Worm (Caenorhabditis elegans) whole organism, young adult: Measurements from ENCODE around the gene ceh-10.

Source experiments
- C17E4.6 ChIP-seq: fragments of 200-800 bp; sonication (Bioruptor generic); IDR thresholded peaks from 2 replicates; pipeline ENCODE4 v1.3.6; 2022; ENCODE audit warnings: missing genetic modification reagents, missing genetic modification characterization, missing compliant biosample characterization
- F37B4.10 ChIP-seq: fragments of 200-800 bp; sonication (Bioruptor generic); IDR thresholded peaks from 2 replicates; pipeline ENCODE4 v1.3.6; 2022; ENCODE audit warnings: missing genetic modification characterization, missing compliant biosample characterization
- F52B5.7 ChIP-seq: sonication (generic microtip); optimal IDR thresholded peaks from 2 replicates; lab custom pipeline; 2016; ENCODE audit warnings: mild to moderate bottlenecking, missing genetic modification characterization, missing compliant biosample characterization
- F57A8.1 ChIP-seq: fragments of 200-800 bp; sonication (Bioruptor generic); optimal IDR thresholded peaks from 2 replicates; lab custom pipeline; 2018; ENCODE audit warnings: mild to moderate bottlenecking, missing genetic modification characterization, moderate library complexity, missing compliant biosample characterization
- K11D2.4 ChIP-seq: fragments of 200-800 bp; sonication (Bioruptor generic); IDR thresholded peaks from 2 replicates; pipeline ENCODE4 v1.3.6; 2022; ENCODE audit warnings: missing genetic modification reagents, missing genetic modification characterization, missing compliant biosample characterization
- T07F8.4 ChIP-seq: sonication (generic microtip); optimal IDR thresholded peaks from 2 replicates; lab custom pipeline; 2016; ENCODE audit warnings: mild to moderate bottlenecking, missing genetic modification characterization, moderate library complexity, missing compliant biosample characterization
- Y53F4B.3 ChIP-seq: fragments of 200-800 bp; sonication (Bioruptor generic); IDR thresholded peaks from 2 replicates; pipeline ENCODE4 v1.3.6; 2022; ENCODE audit warnings: missing genetic modification reagents, missing genetic modification characterization, missing compliant biosample characterization
- Y56A3A.18 ChIP-seq: fragments of 200-800 bp; sonication (Bioruptor generic); IDR thresholded peaks from 2 replicates; pipeline ENCODE4 v1.3.6; 2022; ENCODE audit warnings: missing genetic modification reagents, missing genetic modification characterization, missing compliant biosample characterization
- aptf-3 ChIP-seq: fragments of 200-800 bp; sonication (Bioruptor generic); IDR thresholded peaks from 2 replicates; pipeline ENCODE4 v1.3.6; 2022; ENCODE audit warnings: missing genetic modification characterization, missing compliant biosample characterization
- athp-1 ChIP-seq: sonication (generic microtip); optimal IDR thresholded peaks from 2 replicates; lab custom pipeline; 2017; ENCODE audit warnings: mild to moderate bottlenecking, missing genetic modification characterization, missing compliant biosample characterization
- attf-5 ChIP-seq: fragments of 200-800 bp; sonication (Bioruptor generic); optimal IDR thresholded peaks from 2 replicates; lab custom pipeline; 2018; ENCODE audit warnings: mild to moderate bottlenecking, missing genetic modification characterization, missing compliant biosample characterization
- attf-6 ChIP-seq: fragments of 200-800 bp; sonication (Bioruptor generic); IDR thresholded peaks from 2 replicates; pipeline ENCODE4 v1.3.6; 2022; ENCODE audit warnings: missing genetic modification reagents, missing genetic modification characterization, missing compliant biosample characterization
- bed-1 ChIP-seq: fragments of 200-800 bp; sonication (Bioruptor generic); IDR thresholded peaks from 2 replicates; pipeline ENCODE4 v1.3.6; 2022; ENCODE audit warnings: missing genetic modification reagents, missing genetic modification characterization, missing compliant biosample characterization
- ceh-40 ChIP-seq: fragments of 200-800 bp; sonication (Bioruptor generic); IDR thresholded peaks from 2 replicates; pipeline ENCODE4 v1.3.6; 2022; ENCODE audit warnings: missing genetic modification characterization, missing compliant biosample characterization
- ceh-58 ChIP-seq: fragments of 200-800 bp; sonication (Bioruptor generic); IDR thresholded peaks from 2 replicates; pipeline ENCODE4 v1.3.6; 2022; ENCODE audit warnings: missing genetic modification characterization, missing compliant biosample characterization
- ceh-91 ChIP-seq: fragments of 200-800 bp; sonication (Bioruptor generic); IDR thresholded peaks from 2 replicates; pipeline ENCODE4 v1.3.6; 2022; ENCODE audit warnings: missing genetic modification reagents, missing genetic modification characterization, missing compliant biosample characterization
- egrh-3 ChIP-seq: fragments of 200-800 bp; sonication (Bioruptor generic); IDR thresholded peaks from 2 replicates; pipeline ENCODE4 v1.3.6; 2022; ENCODE audit warnings: missing genetic modification reagents, missing genetic modification characterization, missing compliant biosample characterization
- gei-17 ChIP-seq: fragments of 200-800 bp; sonication (Bioruptor generic); optimal IDR thresholded peaks from 2 replicates; lab custom pipeline; 2018; ENCODE audit warnings: mild to moderate bottlenecking, missing genetic modification characterization, missing compliant biosample characterization
- him-1 ChIP-seq: sonication (generic microtip); optimal IDR thresholded peaks from 2 replicates; lab custom pipeline; 2016; ENCODE audit warnings: missing genotype, missing genetic modification reagents, missing genetic modification characterization, missing compliant biosample characterization
- lag-1 ChIP-seq: fragments of 200-800 bp; sonication (Bioruptor generic); IDR thresholded peaks from 2 replicates; pipeline ENCODE4 v1.3.6; 2022; ENCODE audit warnings: missing genetic modification reagents, missing genetic modification characterization, missing compliant biosample characterization
- let-526 ChIP-seq: fragments of 200-800 bp; sonication (Bioruptor generic); IDR thresholded peaks from 2 replicates; pipeline ENCODE4 v1.3.6; 2022; ENCODE audit warnings: missing genetic modification reagents, missing genetic modification characterization, missing compliant biosample characterization
- let-607 ChIP-seq, 2 experiments: fragments of 200-800 bp in 1 of 2; sonication (Bioruptor generic) in 1 of 2; sonication (generic microtip) in 1 of 2; optimal IDR thresholded peaks; 2 replicates each; lab custom pipeline; 2016 to 2018; ENCODE audit warnings: mild to moderate bottlenecking in 2 of 2, missing compliant biosample characterization in 2 of 2, missing genetic modification characterization in 2 of 2, moderate library complexity in 2 of 2, missing genotype in 1 of 2
- lin-35 ChIP-seq, 3 experiments: fragments of 150-350 bp in 2 of 3; sonication (generic microtip) in 1 of 3; optimal IDR thresholded peaks; 2 replicates each; lab custom pipeline; 2014 to 2018; ENCODE audit warnings: missing biosample characterization in 3 of 3, missing genetic modification characterization in 3 of 3, missing genetic modification reagents in 3 of 3
- lir-1 ChIP-seq: fragments of 200-800 bp; sonication (Bioruptor generic); conservative IDR thresholded peaks from 2 replicates; pipeline ENCODE4 v1.3.6; 2022; ENCODE audit warnings: missing genetic modification reagents, missing genetic modification characterization, missing compliant biosample characterization
- madf-3 ChIP-seq: fragments of 200-800 bp; sonication (Bioruptor generic); IDR thresholded peaks from 2 replicates; pipeline ENCODE4 v1.3.6; 2022; ENCODE audit warnings: missing genetic modification reagents, missing genetic modification characterization, missing compliant biosample characterization
- madf-6 ChIP-seq: fragments of 200-800 bp; sonication (Bioruptor generic); IDR thresholded peaks from 2 replicates; pipeline ENCODE4 v1.3.6; 2022; ENCODE audit warnings: missing genetic modification reagents, missing genetic modification characterization, missing compliant biosample characterization
- mxl-1 ChIP-seq: sonication (generic microtip); optimal IDR thresholded peaks from 2 replicates; lab custom pipeline; 2016; ENCODE audit warnings: missing genetic modification characterization, missing compliant biosample characterization
- nhr-27 ChIP-seq: fragments of 200-800 bp; sonication (Bioruptor generic); optimal IDR thresholded peaks from 2 replicates; lab custom pipeline; 2018; ENCODE audit warnings: mild to moderate bottlenecking, missing genetic modification characterization, moderate library complexity, missing compliant biosample characterization
- nhr-80 ChIP-seq: sonication (generic microtip); optimal IDR thresholded peaks from 2 replicates; lab custom pipeline; 2016; ENCODE audit warnings: missing genetic modification characterization, missing compliant biosample characterization
- nhr-90 ChIP-seq: sonication (generic microtip); optimal IDR thresholded peaks from 2 replicates; lab custom pipeline; 2016; ENCODE audit warnings: missing genotype, mild to moderate bottlenecking, missing genetic modification characterization, missing compliant biosample characterization
- pha-4 ChIP-seq: fragments of 150-350 bp; sonication (generic microtip); optimal IDR thresholded peaks from 2 replicates; lab custom pipeline; 2014; ENCODE audit warnings: missing biosample characterization, missing genetic modification reagents, missing genetic modification characterization
- rpc-1 ChIP-seq, 2 experiments: fragments of 150-350 bp in 1 of 2; sonication (generic microtip) in 1 of 2; optimal IDR thresholded peaks; 2 replicates each; lab custom pipeline; 2014 to 2018; ENCODE audit warnings: missing biosample characterization in 1 of 2, missing genetic modification characterization in 1 of 2, missing genetic modification reagents in 1 of 2, missing genotype in 1 of 2
- somi-1 ChIP-seq: fragments of 200-800 bp; sonication (Bioruptor generic); optimal IDR thresholded peaks from 2 replicates; lab custom pipeline; 2018; ENCODE audit warnings: mild to moderate bottlenecking, missing genetic modification characterization, missing compliant biosample characterization
- tbp1 ChIP-seq: fragments of 200-800 bp; sonication (Bioruptor generic); optimal IDR thresholded peaks from 2 replicates; lab custom pipeline; 2018; ENCODE audit warnings: mild to moderate bottlenecking, missing genetic modification characterization, missing compliant biosample characterization
- tbx-9 ChIP-seq: sonication (generic microtip); optimal IDR thresholded peaks from 2 replicates; lab custom pipeline; 2016; ENCODE audit warnings: borderline replicate concordance, missing genetic modification characterization, inconsistent platforms, missing compliant biosample characterization
- unc-62 ChIP-seq: fragments of 150-350 bp; optimal IDR thresholded peaks from 2 replicates; lab custom pipeline; 2014; ENCODE audit warnings: missing biosample characterization, missing genetic modification reagents, missing genetic modification characterization
- ztf-22 ChIP-seq: fragments of 200-800 bp; sonication (Bioruptor generic); optimal IDR thresholded peaks from 2 replicates; lab custom pipeline; 2018; ENCODE audit warnings: mild to moderate bottlenecking, missing genetic modification characterization, moderate library complexity, missing compliant biosample characterization
- ztf-28 ChIP-seq: fragments of 200-800 bp; sonication (Bioruptor generic); IDR thresholded peaks from 2 replicates; pipeline ENCODE4 v1.3.6; 2022; ENCODE audit warnings: missing genetic modification reagents, missing genetic modification characterization, missing compliant biosample characterization

The ceh-10 gene

DNA sequence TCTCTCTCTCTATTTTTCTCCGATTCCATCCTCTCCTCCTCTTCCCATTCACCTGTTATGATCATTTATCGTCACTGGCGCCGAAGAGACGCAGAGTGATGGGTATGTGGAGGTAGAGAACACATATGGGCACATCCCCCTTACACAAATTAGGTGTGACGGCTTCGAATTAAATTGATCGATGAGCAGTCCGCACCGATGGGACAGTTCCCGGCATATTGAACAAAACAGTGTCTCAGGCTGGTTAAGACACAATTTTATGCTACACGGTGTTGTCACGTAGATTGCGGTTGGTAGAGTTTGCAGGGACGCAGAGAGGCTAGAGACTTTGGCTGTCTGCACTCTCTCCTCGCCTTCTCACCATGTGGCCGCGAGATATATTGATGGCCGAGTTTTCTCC, 16.0 kb downstream of the ceh-10 start, which contains the start of gene R12B2.7 (continued):
- TF ChIP-seq somi-1 (GFP tag; lab: Kevin White, UChicago) (no peak), lag-1 (GFP tag; lab: Robert Waterston, UW) (no peak), aptf-3 (GFP tag; lab: Robert Waterston, UW) (no peak), attf-5 (GFP tag; lab: Kevin White, UChicago) (no peak), C17E4.6 (GFP tag; lab: Robert Waterston, UW) (no peak), him-1 (tag; lab: Kevin White, UChicago) (no peak)

- no peak for TF ChIP-seq Y53F4B.3 (GFP tag; lab: Robert Waterston, UW)
- no peak for TF ChIP-seq T07F8.4 (tag; lab: Kevin White, UChicago)
- TF ChIP-seq ceh-91 (GFP tag; lab: Robert Waterston, UW), result no peak
- TF ChIP-seq ztf-22 (GFP tag; lab: Kevin White, UChicago), result no peak
Observed at ce11 chrIII:5815932-5816331, 17.1 kb downstream of the ceh-10 start, which contains the start of gene sma-4. Gene sma-4 (plus strand): TSS chrIII:5816232.

DNA sequence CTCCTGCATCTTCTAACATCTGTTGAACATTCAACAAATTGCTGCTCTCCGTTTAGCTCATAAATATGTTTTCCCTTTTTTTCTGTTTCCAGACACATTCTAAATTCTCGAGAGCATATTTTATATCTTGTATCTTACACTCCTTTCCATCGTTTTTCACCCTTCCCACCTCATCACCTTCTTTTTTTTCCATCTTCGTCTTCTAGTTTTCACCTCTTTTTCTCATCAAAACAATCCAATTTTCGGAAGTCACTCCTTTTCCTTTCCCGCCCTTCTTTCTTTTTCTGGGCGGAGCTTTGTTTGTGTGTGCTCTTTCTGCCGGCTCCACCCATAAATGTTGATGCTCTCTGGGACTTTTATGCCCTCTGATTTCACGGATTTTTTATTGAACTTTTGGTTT, 24.0 kb downstream of the ceh-10 start:
- no peak for TF ChIP-seq bed-1 (GFP tag; lab: Robert Waterston, UW)
- TF ChIP-seq madf-3 (GFP tag; lab: Robert Waterston, UW), result no peak
- TF ChIP-seq F57A8.1 (GFP tag; lab: Kevin White, UChicago), result no peak
- TF ChIP-seq ceh-40 (GFP tag; lab: Robert Waterston, UW), result no peak
- TF ChIP-seq ztf-28, result no peak
- no peak for TF ChIP-seq nhr-90 (tag; lab: Kevin White, UChicago)
- TF ChIP-seq tbx-9 (tag; lab: Kevin White, UChicago), result no peak
- TF ChIP-seq F37B4.10, result no peak
- no peak for TF ChIP-seq K11D2.4 (GFP tag; lab: Robert Waterston, UW)
- no peak for TF ChIP-seq mxl-1 (tag; lab: Kevin White, UChicago)
- no peak for TF ChIP-seq lin-35 (GFP tag; optimal IDR thresholded peaks at IDR 0.05; lab: Kevin White, UChicago)
- TF ChIP-seq lir-1 (GFP tag; lab: Robert Waterston, UW), result no peak
- no peak for TF ChIP-seq Y56A3A.18 (GFP tag; lab: Robert Waterston, UW)
- no peak for TF ChIP-seq pha-4 (tag; lab: Kevin White, UChicago)

DNA sequence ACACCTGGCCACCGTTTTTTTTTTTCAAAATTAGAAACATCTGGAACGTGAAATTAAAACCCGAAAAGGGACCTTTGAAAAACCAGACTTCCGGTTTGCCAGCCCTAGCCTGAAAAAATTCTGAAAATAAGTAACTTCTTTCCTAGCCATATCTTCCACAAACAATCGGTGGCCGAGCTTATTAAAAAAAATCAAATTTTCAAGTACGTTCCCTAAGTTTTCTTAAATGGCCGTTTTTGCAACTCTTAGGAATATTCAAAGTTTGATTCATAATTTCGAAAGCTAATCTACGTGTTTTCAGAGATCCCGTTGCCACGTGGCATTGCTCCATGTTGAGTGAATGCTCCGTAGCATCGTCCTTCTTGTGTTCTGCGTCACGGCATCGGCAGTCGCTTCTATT, 24.8 kb downstream of the ceh-10 start, which contains the start of gene R12B2.8:
Gene R12B2.8 (plus strand): TSS at position 301 of the 400 bp plus-strand sequence.
- TF ChIP-seq rpc-1 (optimal IDR thresholded peaks at IDR 0.05; lab: Kevin White, UChicago), result no peak
- no peak for TF ChIP-seq rpc-1 (tag; optimal IDR thresholded peaks at IDR 0.05; lab: Kevin White, UChicago)
- no peak for TF ChIP-seq unc-62
- TF ChIP-seq ceh-40 (GFP tag; lab: Robert Waterston, UW), result no peak
- TF ChIP-seq K11D2.4 (GFP tag; lab: Robert Waterston, UW), result no peak
- no peak for TF ChIP-seq madf-3 (GFP tag; lab: Robert Waterston, UW)
- TF ChIP-seq Y53F4B.3 (GFP tag; lab: Robert Waterston, UW), result no peak
- TF ChIP-seq egrh-3 (GFP tag; lab: Robert Waterston, UW), result no peak
- no peak for TF ChIP-seq tbp1
- no peak for TF ChIP-seq let-526
- TF ChIP-seq nhr-80, result no peak
- TF ChIP-seq gei-17 (GFP tag; lab: Kevin White, UChicago), result no peak
- TF ChIP-seq attf-6 (GFP tag; lab: Robert Waterston, UW), result no peak
- no peak for TF ChIP-seq nhr-27 (tag; lab: Kevin White, UChicago)
- TF ChIP-seq ceh-58, result no peak
- no peak for TF ChIP-seq C17E4.6 (GFP tag; lab: Robert Waterston, UW)
- no peak for TF ChIP-seq madf-6 (GFP tag; lab: Robert Waterston, UW)
- no peak for TF ChIP-seq let-607 (tag; optimal IDR thresholded peaks at IDR 0.05; lab: Kevin White, UChicago)
- TF ChIP-seq F52B5.7 (tag; lab: Kevin White, UChicago), result no peak
- TF ChIP-seq athp-1 (tag; lab: Kevin White, UChicago), result no peak
